Fruit fly (Drosophila melanogaster): ENCODE data around the gene brv3.
A peak's percentile ranks its signal among the peaks of the same experiment; 100 is the strongest.

- peak; percentile 78 for TF ChIP-seq CG17806 (tag; optimal IDR thresholded peaks at IDR 0.05)
- peak; percentile 57 for TF ChIP-seq CG9948 (tag; optimal IDR thresholded peaks at IDR 0.05)
- TF ChIP-seq Ets98B (GFP tag; IDR thresholded peaks at IDR 0.05) = peak; percentile 90
Observed at dm6 chrX:2619651-2620050, 4.7 kb downstream of the brv3 start, which contains the start of the genes Tsp3A and Seipin.

Data from whole organism, pupa.